Worm (Caenorhabditis elegans) whole organism, L1 larva: ENCODE measurements around the gene fbxa-184.

Experiments used
- C34B4.2 ChIP-seq: sonication (generic microtip); optimal IDR thresholded peaks from 2 replicates; lab custom pipeline; 2017; ENCODE audit warnings: mild to moderate bottlenecking, missing genetic modification characterization, missing compliant biosample characterization
- F16B12.6 ChIP-seq: fragments of 150-350 bp; optimal IDR thresholded peaks from 2 replicates; lab custom pipeline; 2014; ENCODE audit warnings: missing biosample characterization, missing genetic modification characterization
- Y116A8C.19 ChIP-seq: sonication (generic microtip); optimal IDR thresholded peaks from 2 replicates; lab custom pipeline; 2016; ENCODE audit warnings: missing compliant biosample characterization, missing genetic modification characterization, borderline replicate concordance
- aha-1 ChIP-seq: fragments of 150-350 bp; optimal IDR thresholded peaks from 2 replicates; lab custom pipeline; 2014; ENCODE audit warnings: missing biosample characterization, missing genetic modification characterization
- alr-1 ChIP-seq: fragments of 200-800 bp; sonication (Bioruptor generic); optimal IDR thresholded peaks from 2 replicates; lab custom pipeline; 2018; ENCODE audit warnings: borderline replicate concordance, mild to moderate bottlenecking, missing genetic modification characterization, missing compliant biosample characterization
- ceh-8 ChIP-seq: fragments of 200-800 bp; sonication (Bioruptor generic); optimal IDR thresholded peaks from 2 replicates; lab custom pipeline; 2018; ENCODE audit warnings: mild to moderate bottlenecking, missing genetic modification characterization, moderate library complexity, missing compliant biosample characterization
- efl-3 ChIP-seq: fragments of 200-800 bp; sonication (Bioruptor generic); optimal IDR thresholded peaks from 2 replicates; lab custom pipeline; 2018; ENCODE audit warnings: mild to moderate bottlenecking, missing genetic modification characterization, missing compliant biosample characterization
- egl-13 ChIP-seq: sonication (generic microtip); optimal IDR thresholded peaks from 2 replicates; lab custom pipeline; 2016; ENCODE audit warnings: missing genotype, missing genetic modification reagents, missing genetic modification characterization, missing compliant biosample characterization
- egl-27 ChIP-seq, 2 experiments: fragments of 150-350 bp in 1 of 2; sonication (generic microtip); optimal IDR thresholded peaks; 3 replicates each; lab custom pipeline; 2017 to 2018; ENCODE audit warnings: missing biosample characterization in 2 of 2, missing genetic modification characterization in 2 of 2, missing genetic modification reagents in 2 of 2
- elt-2 ChIP-seq: sonication (generic microtip); optimal IDR thresholded peaks from 2 replicates; lab custom pipeline; 2016; ENCODE audit warnings: missing genetic modification characterization, mild to moderate bottlenecking, inconsistent platforms, missing compliant biosample characterization, missing genetic modification reagents
- elt-3 ChIP-seq, 6 experiments: fragments of 150-350 bp in 1 of 6; sonication (generic microtip); optimal IDR thresholded peaks; 2 replicates each; lab custom pipeline; 2017 to 2018; ENCODE audit warnings: missing biosample characterization in 6 of 6, missing genetic modification characterization in 6 of 6, inconsistent platforms in 1 of 6
- ets-5 ChIP-seq: fragments of 200-800 bp; sonication (Bioruptor generic); IDR thresholded peaks from 2 replicates; pipeline ENCODE4 v1.3.6; 2022; ENCODE audit warnings: missing genetic modification characterization, missing compliant biosample characterization
- fkh-10 ChIP-seq: sonication (generic microtip); optimal IDR thresholded peaks from 2 replicates; lab custom pipeline; 2017; ENCODE audit warnings: missing biosample characterization, missing genetic modification reagents, missing genetic modification characterization
- isw-1 ChIP-seq: fragments of 200-800 bp; sonication (Bioruptor generic); IDR thresholded peaks from 2 replicates; pipeline ENCODE4 v1.3.6; 2022; ENCODE audit warnings: missing genetic modification characterization, missing compliant biosample characterization
- jun-1 ChIP-seq: fragments of 150-350 bp; optimal IDR thresholded peaks from 2 replicates; lab custom pipeline; 2014; ENCODE audit warnings: missing biosample characterization, missing genetic modification reagents, missing genetic modification characterization
- lin-13 ChIP-seq: fragments of 150-350 bp; optimal IDR thresholded peaks from 2 replicates; lab custom pipeline; 2014; ENCODE audit warnings: missing biosample characterization, missing genetic modification reagents, missing genetic modification characterization
- lin-15B ChIP-seq: fragments of 150-350 bp; sonication (generic microtip); optimal IDR thresholded peaks from 3 replicates; lab custom pipeline; 2014; ENCODE audit warnings: missing biosample characterization, missing genetic modification characterization
- lir-3 ChIP-seq: sonication (generic microtip); optimal IDR thresholded peaks from 2 replicates; lab custom pipeline; 2016; ENCODE audit warnings: mild to moderate bottlenecking, missing genetic modification characterization, moderate library complexity, missing compliant biosample characterization; ENCODE audit not compliant: poor library complexity
- lsy-2 ChIP-seq, 2 experiments: fragments of 150-350 bp; optimal IDR thresholded peaks; 2 replicates each; lab custom pipeline; 2014; ENCODE audit warnings: missing biosample characterization in 2 of 2, missing genetic modification characterization in 2 of 2
- mab-9 ChIP-seq: fragments of 200-800 bp; sonication (Bioruptor generic); IDR thresholded peaks from 2 replicates; pipeline ENCODE4 v1.3.6; 2022; ENCODE audit warnings: missing genetic modification reagents, missing genetic modification characterization, missing compliant biosample characterization
- mep-1 ChIP-seq: fragments of 150-350 bp; optimal IDR thresholded peaks from 2 replicates; lab custom pipeline; 2014; ENCODE audit warnings: missing biosample characterization, missing genetic modification characterization
- nhr-11 ChIP-seq: fragments of 150-350 bp; optimal IDR thresholded peaks from 2 replicates; lab custom pipeline; 2014; ENCODE audit warnings: missing biosample characterization, missing genetic modification characterization
- nhr-20 ChIP-seq: sonication (generic microtip); optimal IDR thresholded peaks from 2 replicates; lab custom pipeline; 2016; ENCODE audit warnings: mild to moderate bottlenecking, missing genetic modification characterization, missing compliant biosample characterization
- nhr-237 ChIP-seq: fragments of 150-350 bp; optimal IDR thresholded peaks from 2 replicates; lab custom pipeline; 2014; ENCODE audit warnings: missing biosample characterization, missing genetic modification characterization
- nhr-28 ChIP-seq: fragments of 150-350 bp; optimal IDR thresholded peaks from 2 replicates; lab custom pipeline; 2014; ENCODE audit warnings: missing biosample characterization, missing genetic modification characterization
- nhr-47 ChIP-seq: sonication (generic microtip); optimal IDR thresholded peaks from 2 replicates; lab custom pipeline; 2016; ENCODE audit warnings: mild to moderate bottlenecking, missing genetic modification characterization, moderate library complexity, missing compliant biosample characterization
- nhr-71 ChIP-seq: sonication (generic microtip); optimal IDR thresholded peaks from 2 replicates; lab custom pipeline; 2016; ENCODE audit warnings: mild to moderate bottlenecking, missing genetic modification characterization, moderate library complexity, missing compliant biosample characterization
- nhr-85 ChIP-seq: sonication (generic microtip); peaks from one replicate; lab custom pipeline; 2016; ENCODE audit warnings: missing genetic modification characterization, inconsistent platforms, missing compliant biosample characterization
- nhr-90 ChIP-seq: sonication (generic microtip); optimal IDR thresholded peaks from 2 replicates; lab custom pipeline; 2016; ENCODE audit warnings: mild to moderate bottlenecking, missing genetic modification characterization, missing compliant biosample characterization; ENCODE audit not compliant: poor library complexity
- snu-23 ChIP-seq: sonication (generic microtip); optimal IDR thresholded peaks from 2 replicates; lab custom pipeline; 2016; ENCODE audit warnings: missing genetic modification characterization, missing compliant biosample characterization
- sox-4 ChIP-seq: sonication (generic microtip); optimal IDR thresholded peaks from 2 replicates; lab custom pipeline; 2016; ENCODE audit warnings: missing genetic modification characterization, missing compliant biosample characterization
- sptf-1 ChIP-seq: fragments of 150-350 bp; optimal IDR thresholded peaks from 2 replicates; lab custom pipeline; 2014; ENCODE audit warnings: missing biosample characterization, missing genetic modification characterization
- tlp-1 ChIP-seq: fragments of 150-350 bp; optimal IDR thresholded peaks from 2 replicates; lab custom pipeline; 2014; ENCODE audit warnings: missing biosample characterization, missing genetic modification characterization
- unc-30 ChIP-seq: sonication (generic microtip); optimal IDR thresholded peaks from 2 replicates; lab custom pipeline; 2017; ENCODE audit warnings: missing biosample characterization, missing genetic modification characterization
- unc-62 ChIP-seq: fragments of 150-350 bp; optimal IDR thresholded peaks from 2 replicates; lab custom pipeline; 2014; ENCODE audit warnings: missing biosample characterization, missing genetic modification reagents, missing genetic modification characterization
- unc-86 ChIP-seq: sonication (generic microtip); optimal IDR thresholded peaks from 2 replicates; lab custom pipeline; 2016; ENCODE audit warnings: missing genetic modification characterization, missing compliant biosample characterization
- unc-98 ChIP-seq: fragments of 200-800 bp; sonication (Bioruptor generic); IDR thresholded peaks from 2 replicates; pipeline ENCODE4 v1.3.6; 2022; ENCODE audit warnings: missing genetic modification characterization, missing compliant biosample characterization
- vab-15 ChIP-seq: sonication (generic microtip); optimal IDR thresholded peaks from 2 replicates; lab custom pipeline; 2017; ENCODE audit warnings: missing genotype, mild to moderate bottlenecking, missing genetic modification characterization, missing compliant biosample characterization
- xbp-1 ChIP-seq: sonication (generic microtip); optimal IDR thresholded peaks from 2 replicates; lab custom pipeline; 2016; ENCODE audit warnings: missing genetic modification characterization, missing compliant biosample characterization
- zag-1 ChIP-seq: fragments of 150-350 bp; optimal IDR thresholded peaks from 2 replicates; lab custom pipeline; 2014; ENCODE audit warnings: missing biosample characterization, missing genetic modification characterization

fbxa-184 gene

ce11 chrII:1679081-1679480 is 31.0 kb upstream of the fbxa-184 start, which contains the start of gene irld-36:
Gene irld-36, plus strand, starts transcription at chrII:1679381.
- TF ChIP-seq nhr-85 (no peak), ets-5 (no peak), lsy-2 (tag; optimal IDR thresholded peaks at IDR 0.05; lab: Kevin White, UChicago) (no peak), jun-1 (tag; lab: Kevin White, UChicago) (no peak), lin-15B (tag; lab: Kevin White, UChicago) (no peak), xbp-1 (no peak), nhr-71 (tag; lab: Kevin White, UChicago) (no peak), mep-1 (no peak), ceh-8 (GFP tag; lab: Kevin White, UChicago) (no peak), tlp-1 (tag; lab: Kevin White, UChicago) (no peak), lir-3 (tag; lab: Kevin White, UChicago) (no peak), nhr-28 (tag; lab: Kevin White, UChicago) (no peak), unc-86 (tag; lab: Kevin White, UChicago) (no peak), elt-2 (tag; lab: Kevin White, UChicago) (no peak)

ce11 chrII:1682218-1682617 is 27.8 kb upstream of the fbxa-184 start, which contains the start of gene fbxb-26:
Gene fbxb-26, plus strand, starts transcription at chrII:1682518.
- TF ChIP-seq nhr-237 = no peak
- TF ChIP-seq mab-9 (GFP tag; lab: Robert Waterston, UW) = no peak
- TF ChIP-seq nhr-47 = no peak
- no peak for TF ChIP-seq snu-23 (GFP tag; lab: Kevin White, UChicago)
- TF ChIP-seq aha-1 (tag; lab: Kevin White, UChicago) = no peak
- no peak for TF ChIP-seq lin-13
- no peak for TF ChIP-seq egl-13 (tag; lab: Kevin White, UChicago)
- no peak for TF ChIP-seq sox-4 (tag; lab: Kevin White, UChicago)
- TF ChIP-seq egl-27 (tag; optimal IDR thresholded peaks at IDR 0.05; lab: Kevin White, UChicago) = no peak
- TF ChIP-seq elt-3 (tag; optimal IDR thresholded peaks at IDR 0.05; lab: Kevin White, UChicago) = no peak
- TF ChIP-seq unc-62 (GFP tag; lab: Kevin White, UChicago) = no peak
- TF ChIP-seq, all 84 proteins: peak for 0

- TF ChIP-seq unc-62 (GFP tag; lab: Kevin White, UChicago) (no peak), sox-4 (tag; lab: Kevin White, UChicago) (no peak), unc-86 (tag; lab: Kevin White, UChicago) (no peak), snu-23 (GFP tag; lab: Kevin White, UChicago) (no peak), unc-98 (GFP tag; lab: Robert Waterston, UW) (no peak), nhr-47 (no peak), zag-1 (no peak), nhr-237 (no peak), Y116A8C.19 (no peak), isw-1 (no peak), nhr-71 (tag; lab: Kevin White, UChicago) (no peak), vab-15 (no peak), nhr-11 (tag; lab: Kevin White, UChicago) (no peak), unc-30 (tag; lab: Kevin White, UChicago) (no peak), C34B4.2 (tag; lab: Kevin White, UChicago) (no peak)
Measured at ce11 chrII:1683742-1684141, 26.3 kb upstream of the fbxa-184 start, which contains the start of gene fbxb-25. Gene fbxb-25, plus strand, starts transcription at chrII:1684042.

- TF ChIP-seq egl-27 (tag; optimal IDR thresholded peaks at IDR 0.05; lab: Kevin White, UChicago) (no peak), ets-5 (no peak), nhr-90 (tag; lab: Kevin White, UChicago) (no peak), nhr-20 (no peak), unc-86 (tag; lab: Kevin White, UChicago) (no peak), unc-98 (GFP tag; lab: Robert Waterston, UW) (no peak), lin-13 (no peak), F16B12.6 (tag; lab: Kevin White, UChicago) (no peak), mab-9 (GFP tag; lab: Robert Waterston, UW) (no peak), sptf-1 (tag; lab: Kevin White, UChicago) (no peak), mep-1 (no peak), alr-1 (tag; lab: Kevin White, UChicago) (no peak), efl-3 (GFP tag; lab: Kevin White, UChicago) (no peak), Y116A8C.19 (no peak), zag-1 (no peak), nhr-71 (tag; lab: Kevin White, UChicago) (no peak), fkh-10 (GFP tag; lab: Kevin White, UChicago) (no peak)
Measured at ce11 chrII:1688813-1689212, 21.2 kb upstream of the fbxa-184 start, which contains the start of the genes fbxb-18 and fbxb-19. Gene fbxb-18, minus strand, starts transcription at chrII:1688913. Gene fbxb-19, minus strand, starts transcription at chrII:1689181.
